Worm (Caenorhabditis elegans): ENCODE measurements around the gene B0198.3.

The B0198.3 gene

ce11 chrX:12025070-12025789, 31.6 kb downstream of the B0198.3 start, which contains the start of gene B0198.2:
Gene B0198.2, plus strand, starts transcription at chrX:12025739.
- TF ChIP-seq skn-1 (tag; optimal IDR thresholded peaks at IDR 0.05) (no peak), ama-1 (optimal IDR thresholded peaks at IDR 0.05) (no peak), lin-11 (tag; optimal IDR thresholded peaks at IDR 0.05) (no peak), ztf-1 (GFP tag; conservative IDR thresholded peaks at IDR 0.05) (no peak), nhr-11 (tag; optimal IDR thresholded peaks at IDR 0.05) (no peak), nhr-21 (tag; optimal IDR thresholded peaks at IDR 0.05) (no peak), nhr-10 (tag; optimal IDR thresholded peaks at IDR 0.05) (no peak), unc-62 (GFP tag; optimal IDR thresholded peaks at IDR 0.05) (no peak)

ce11 chrX:12022496-12022895, 34.4 kb downstream of the B0198.3 start:
- TF ChIP-seq ztf-4 (tag; optimal IDR thresholded peaks at IDR 0.05) = no peak
- TF ChIP-seq nhr-237 (tag; optimal IDR thresholded peaks at IDR 0.05) = no peak
- no peak for TF ChIP-seq gmeb-1 (tag; optimal IDR thresholded peaks at IDR 0.05)
- no peak for TF ChIP-seq elt-1 (tag; optimal IDR thresholded peaks at IDR 0.05)
- no peak for TF ChIP-seq nhr-11 (tag; optimal IDR thresholded peaks at IDR 0.05)

ce11 chrX:12021446-12021845, 35.4 kb downstream of the B0198.3 start:
- TF ChIP-seq unc-55 (GFP tag; optimal IDR thresholded peaks at IDR 0.05) (peak; percentile 20), mdl-1 (tag; optimal IDR thresholded peaks at IDR 0.05) (no peak), nhr-25 (tag; optimal IDR thresholded peaks at IDR 0.05) (no peak), lin-11 (tag; optimal IDR thresholded peaks at IDR 0.05) (no peak)

- TF ChIP-seq unc-55 (GFP tag; optimal IDR thresholded peaks at IDR 0.05) = peak; percentile 76
- no peak for TF ChIP-seq alr-1 (tag; optimal IDR thresholded peaks at IDR 0.05)
- TF ChIP-seq elt-3 (tag; optimal IDR thresholded peaks at IDR 0.05) = no peak
- TF ChIP-seq mdl-1 (tag; optimal IDR thresholded peaks at IDR 0.05) = peak in 1 of 2 experiments; percentile 37
- TF ChIP-seq zag-1 (tag; optimal IDR thresholded peaks at IDR 0.05) = no peak
- TF ChIP-seq sem-4 (tag; optimal IDR thresholded peaks at IDR 0.05) = peak; percentile 75
- no peak for TF ChIP-seq skn-1 (tag; optimal IDR thresholded peaks at IDR 0.05)
- no peak for TF ChIP-seq ceh-82 (tag; optimal IDR thresholded peaks at IDR 0.05)
- no peak for TF ChIP-seq nhr-237 (tag; optimal IDR thresholded peaks at IDR 0.05)
- no peak for TF ChIP-seq nhr-10 (tag; optimal IDR thresholded peaks at IDR 0.05)
- TF ChIP-seq blmp-1 (tag; optimal IDR thresholded peaks at IDR 0.05; ENCODE audit: insufficient read depth) = no peak
- no peak for TF ChIP-seq nhr-23 (tag; optimal IDR thresholded peaks at IDR 0.05)
- peak; percentile 63 for TF ChIP-seq lin-11 (tag; optimal IDR thresholded peaks at IDR 0.05)
- no peak for TF ChIP-seq nhr-11 (tag; optimal IDR thresholded peaks at IDR 0.05)
- no peak for TF ChIP-seq ztf-4 (tag; optimal IDR thresholded peaks at IDR 0.05)
- no peak for TF ChIP-seq unc-39 (tag; optimal IDR thresholded peaks at IDR 0.05)
- peak; percentile 91 for TF ChIP-seq fos-1 (tag; optimal IDR thresholded peaks at IDR 0.05)
- no peak for TF ChIP-seq aly-2 (tag; optimal IDR thresholded peaks at IDR 0.05)
- no peak for TF ChIP-seq R02D3.7 (tag; optimal IDR thresholded peaks at IDR 0.05)
- TF ChIP-seq gmeb-1 (tag; optimal IDR thresholded peaks at IDR 0.05) = peak; percentile 72
- peak; percentile 76 for TF ChIP-seq nhr-129 (tag; optimal IDR thresholded peaks at IDR 0.05)
- TF ChIP-seq ztf-11 (tag; optimal IDR thresholded peaks at IDR 0.05) = no peak
- TF ChIP-seq unc-62 (GFP tag; optimal IDR thresholded peaks at IDR 0.05) = no peak
- TF ChIP-seq nhr-21 (tag; optimal IDR thresholded peaks at IDR 0.05) = peak; percentile 60
- TF ChIP-seq peb-1 (tag; optimal IDR thresholded peaks at IDR 0.05) = no peak
- peak; percentile 10 for TF ChIP-seq ceh-16 (tag; optimal IDR thresholded peaks at IDR 0.05)
- no peak for TF ChIP-seq nhr-77 (tag; optimal IDR thresholded peaks at IDR 0.05)
- TF ChIP-seq F13H6.1 (tag; optimal IDR thresholded peaks at IDR 0.05) = peak; percentile 78
- TF ChIP-seq nhr-6 (tag; optimal IDR thresholded peaks at IDR 0.05) = peak; percentile 55
- peak; percentile 86 for TF ChIP-seq crh-2 (tag; optimal IDR thresholded peaks at IDR 0.05)
- no peak for TF ChIP-seq lin-39 (tag; optimal IDR thresholded peaks at IDR 0.05)
- no peak for TF ChIP-seq ztf-1 (GFP tag; conservative IDR thresholded peaks at IDR 0.05)
- TF ChIP-seq lsy-2 (tag; optimal IDR thresholded peaks at IDR 0.05) = peak in 1 of 2 experiments; percentile 74
- TF ChIP-seq Y55F3AM.14 (GFP tag; optimal IDR thresholded peaks at IDR 0.05) = no peak
- TF ChIP-seq elt-1 (tag; optimal IDR thresholded peaks at IDR 0.05) = no peak
- TF ChIP-seq mbf-1 (tag; optimal IDR thresholded peaks at IDR 0.05) = no peak
- TF ChIP-seq mab-5 (tag; optimal IDR thresholded peaks at IDR 0.05) = no peak
- TF ChIP-seq ama-1 (optimal IDR thresholded peaks at IDR 0.05) = no peak
- TF ChIP-seq egl-27 (tag; optimal IDR thresholded peaks at IDR 0.05) = peak; percentile 32
- TF ChIP-seq C34F6.9 (tag; optimal IDR thresholded peaks at IDR 0.05) = peak; percentile 74
- TF ChIP-seq sma-9 (GFP tag; optimal IDR thresholded peaks at IDR 0.05) = peak; percentile 86
- no peak for TF ChIP-seq sma-9 (tag; optimal IDR thresholded peaks at IDR 0.05)
- peak; percentile 89 for TF ChIP-seq sma-3 (GFP tag; optimal IDR thresholded peaks at IDR 0.05)
- TF ChIP-seq nhr-12 (tag; optimal IDR thresholded peaks at IDR 0.05) = no peak
Observed at ce11 chrX:12017908-12018479, 38.9 kb downstream of the B0198.3 start, which contains the start of the genes nmat-1 and ucr-2.1. Gene nmat-1, minus strand, starts transcription at chrX:12018043. Gene ucr-2.1, plus strand, starts transcription at chrX:12018429.
